Worm (Caenorhabditis elegans): ENCODE results near the gene F20G2.3.

Gene F20G2.3

ce11 chrV:13768388-13768787 is at the start of gene F20G2.3:
Gene F20G2.3, minus strand, starts transcription at chrV:13768488.
- no peak for TF ChIP-seq lin-35 (GFP tag; optimal IDR thresholded peaks at IDR 0.05)
- TF ChIP-seq blmp-1 (tag; optimal IDR thresholded peaks at IDR 0.05) = peak; percentile 25

ce11 chrV:13816877-13817276 is 48.6 kb upstream of the F20G2.3 start, which contains the start of gene F55B12.2:
Gene F55B12.2, minus strand, starts transcription at chrV:13816977.
- no peak for TF ChIP-seq mab-9 (GFP tag; IDR thresholded peaks at IDR 0.05)
- no peak for TF ChIP-seq nhr-237 (tag; optimal IDR thresholded peaks at IDR 0.05)
- TF ChIP-seq lin-13 (GFP tag; optimal IDR thresholded peaks at IDR 0.05) = no peak
- no peak for TF ChIP-seq ztf-11 (tag; optimal IDR thresholded peaks at IDR 0.05)
- no peak for TF ChIP-seq fkh-10 (GFP tag; optimal IDR thresholded peaks at IDR 0.05)
- TF ChIP-seq nhr-19 (GFP tag; conservative IDR thresholded peaks at IDR 0.05) = no peak
- TF ChIP-seq ceh-90 (tag; optimal IDR thresholded peaks at IDR 0.05) = no peak
- TF ChIP-seq ceh-8 (GFP tag; optimal IDR thresholded peaks at IDR 0.05) = no peak

DNA sequence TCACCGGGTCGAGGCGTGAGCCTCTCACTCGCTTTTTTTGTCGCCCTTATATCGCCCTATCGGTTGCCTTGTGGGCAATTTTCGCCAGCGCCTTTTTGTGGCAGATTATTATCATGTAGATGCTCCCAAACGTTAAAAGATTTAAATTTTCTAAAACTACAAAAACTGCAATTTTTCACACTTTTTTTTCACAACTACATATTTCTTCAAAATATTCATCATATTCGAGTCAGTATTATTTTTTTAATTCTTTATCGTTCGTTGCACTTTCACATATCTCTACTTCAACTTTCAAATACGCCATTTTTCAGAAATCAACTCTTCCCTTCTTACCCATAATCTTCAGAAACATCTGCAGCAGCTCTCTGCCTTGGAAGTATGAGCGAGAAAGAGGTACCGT is 44.6 kb upstream of the F20G2.3 start, which contains the start of gene ceh-24:
Gene ceh-24, plus strand, starts transcription at position 301 of the 400 bp plus-strand sequence.
- TF ChIP-seq egl-27 (tag; optimal IDR thresholded peaks at IDR 0.05) (no peak), unc-98 (GFP tag; IDR thresholded peaks at IDR 0.05) (no peak), ztf-11 (tag; optimal IDR thresholded peaks at IDR 0.05) (no peak), nhr-237 (tag; optimal IDR thresholded peaks at IDR 0.05) (no peak), ztf-4 (tag; optimal IDR thresholded peaks at IDR 0.05) (no peak), tbx-2 (tag; optimal IDR thresholded peaks at IDR 0.05) (no peak), lin-39 (tag; optimal IDR thresholded peaks at IDR 0.05) (no peak), pax-3 (tag; optimal IDR thresholded peaks at IDR 0.05) (no peak), nhr-77 (tag; optimal IDR thresholded peaks at IDR 0.05) (no peak), nhr-47 (tag; optimal IDR thresholded peaks at IDR 0.05) (no peak), sptf-1 (tag; optimal IDR thresholded peaks at IDR 0.05) (no peak), lsy-2 (tag; optimal IDR thresholded peaks at IDR 0.05) (no peak), nhr-84 (tag; optimal IDR thresholded peaks at IDR 0.05) (no peak), ceh-90 (tag; optimal IDR thresholded peaks at IDR 0.05) (no peak), ceh-63 (GFP tag; optimal IDR thresholded peaks at IDR 0.05) (no peak), nhr-76 (tag; optimal IDR thresholded peaks at IDR 0.05) (no peak), ceh-82 (tag; optimal IDR thresholded peaks at IDR 0.05) (no peak), mep-1 (tag; optimal IDR thresholded peaks at IDR 0.05) (no peak), C34B4.2 (tag; optimal IDR thresholded peaks at IDR 0.05) (no peak)

DNA sequence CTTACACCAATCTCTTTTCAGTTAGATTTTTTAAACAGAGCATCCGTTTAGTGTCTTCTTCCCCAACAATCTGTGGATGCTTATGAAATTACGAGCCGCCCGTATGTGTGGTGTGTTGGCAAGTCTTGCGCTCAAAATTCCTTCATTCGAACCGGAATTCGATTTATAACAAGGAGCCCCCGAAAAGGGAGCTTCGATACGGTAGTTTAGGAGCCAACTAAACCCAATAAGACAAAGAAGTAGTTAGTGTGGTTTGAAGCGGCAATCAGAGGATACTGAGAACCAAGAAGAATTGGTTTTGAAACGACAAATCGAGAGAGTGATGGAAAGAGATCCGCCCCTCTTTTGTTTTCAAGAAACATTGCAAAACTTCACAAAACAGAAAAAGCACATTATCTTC is 44.0 kb upstream of the F20G2.3 start:
- no peak for TF ChIP-seq efl-1 (optimal IDR thresholded peaks at IDR 0.05)
- TF ChIP-seq efl-1 (GFP tag; optimal IDR thresholded peaks at IDR 0.05 in 1 of 2) = peak in 1 of 2 experiments; percentile 46
- TF ChIP-seq C04F5.9 (tag; optimal IDR thresholded peaks at IDR 0.05) = no peak
- peak; percentile 48 for TF ChIP-seq lin-14 (GFP tag; optimal IDR thresholded peaks at IDR 0.05)

ce11 chrV:13808462-13808867 is 40.2 kb upstream of the F20G2.3 start:
- peak; percentile 57 to 67 for TF ChIP-seq lin-35 (GFP tag; optimal IDR thresholded peaks at IDR 0.05)
- TF ChIP-seq snu-23 (GFP tag; optimal IDR thresholded peaks at IDR 0.05) = peak; percentile 78
- TF ChIP-seq ceh-90 (tag; optimal IDR thresholded peaks at IDR 0.05) = no peak
- TF ChIP-seq nhr-47 (tag; optimal IDR thresholded peaks at IDR 0.05) = peak; percentile 61
- no peak for TF ChIP-seq nhr-11 (tag; optimal IDR thresholded peaks at IDR 0.05)
- peak; percentile 55 for TF ChIP-seq tbx-2 (tag; optimal IDR thresholded peaks at IDR 0.05)
- no peak for TF ChIP-seq hlh-4 (tag; optimal IDR thresholded peaks at IDR 0.05)
- peak; percentile 55 to 77 for TF ChIP-seq efl-1 (optimal IDR thresholded peaks at IDR 0.05)
- peak; percentile 14 to 93 for TF ChIP-seq efl-1 (GFP tag; optimal IDR thresholded peaks at IDR 0.05 in 1 of 2)
- no peak for TF ChIP-seq tlp-1 (tag; optimal IDR thresholded peaks at IDR 0.05)
- TF ChIP-seq elt-2 (tag; optimal IDR thresholded peaks at IDR 0.05) = no peak
- no peak for TF ChIP-seq ces-1 (GFP tag; optimal IDR thresholded peaks at IDR 0.05)
- no peak for TF ChIP-seq lin-39 (tag; optimal IDR thresholded peaks at IDR 0.05)
- no peak for TF ChIP-seq isw-1 (GFP tag; IDR thresholded peaks at IDR 0.05)
- TF ChIP-seq C34B4.2 (tag; optimal IDR thresholded peaks at IDR 0.05) = no peak
- peak; percentile 47 for TF ChIP-seq nhr-77 (tag; optimal IDR thresholded peaks at IDR 0.05)
- no peak for TF ChIP-seq mab-9 (GFP tag; IDR thresholded peaks at IDR 0.05)
- TF ChIP-seq rnt-1 (tag; optimal IDR thresholded peaks at IDR 0.05) = peak; percentile 63
- TF ChIP-seq pax-3 (tag; optimal IDR thresholded peaks at IDR 0.05) = no peak
- no peak for TF ChIP-seq hlh-17 (GFP tag; optimal IDR thresholded peaks at IDR 0.05; ENCODE audit: borderline replicate concordance)
- peak; percentile 53 for TF ChIP-seq lin-13 (GFP tag; optimal IDR thresholded peaks at IDR 0.05)
- TF ChIP-seq fkh-10 (GFP tag; optimal IDR thresholded peaks at IDR 0.05) = peak; percentile 5
- TF ChIP-seq dsc-1 (tag; optimal IDR thresholded peaks at IDR 0.05) = peak; percentile 14
- TF ChIP-seq nhr-19 (GFP tag; conservative IDR thresholded peaks at IDR 0.05) = peak; percentile 47
- no peak for TF ChIP-seq ztf-11 (tag; optimal IDR thresholded peaks at IDR 0.05)
- no peak for TF ChIP-seq ceh-8 (GFP tag; optimal IDR thresholded peaks at IDR 0.05)
- peak; percentile 51 for TF ChIP-seq C16A3.4 (tag; optimal IDR thresholded peaks at IDR 0.05)
- no peak for TF ChIP-seq mef-2 (tag; optimal IDR thresholded peaks at IDR 0.05)
- no peak for TF ChIP-seq pqm-1 (tag; optimal IDR thresholded peaks at IDR 0.05)
- TF ChIP-seq ama-1 (optimal IDR thresholded peaks at IDR 0.05) = no peak
